Fruit fly (Drosophila melanogaster) whole organism, embryonic: Measurements from ENCODE around the gene CG15027.

Experiments used
- Aef1 ChIP-seq: fragments of 200-800 bp; sonication (Bioruptor generic); IDR thresholded peaks from 3 replicates; pipeline ENCODE4 v1.3.6; 2022; ENCODE audit warnings: missing biosample characterization, missing genetic modification characterization
- Antp ChIP-seq: fragments of 200-800 bp; sonication (Bioruptor generic); optimal IDR thresholded peaks from 3 replicates; lab custom pipeline; 2016; ENCODE audit warnings: missing biosample characterization, missing genetic modification characterization
- Awh ChIP-seq: fragments of 200-800 bp; sonication (Bioruptor generic); IDR thresholded peaks from 2 replicates; pipeline ENCODE4, ENCODE4 v1.3.6; 2022; ENCODE audit warnings: missing biosample characterization, missing genetic modification characterization
- CG11093 ChIP-seq: fragments of 200-800 bp; sonication (Bioruptor generic); IDR thresholded peaks from 3 replicates; pipeline ENCODE4 v1.3.6; 2022; ENCODE audit warnings: missing biosample characterization, missing genetic modification characterization
- CG11247 ChIP-seq: fragments of 200-800 bp; sonication (Bioruptor generic); IDR thresholded peaks from 2 replicates; pipeline ENCODE4 v1.3.6; 2022; ENCODE audit warnings: missing biosample characterization, missing genetic modification characterization
- CG11456 ChIP-seq: fragments of 200-800 bp; sonication (Bioruptor generic); IDR thresholded peaks from 3 replicates; pipeline ENCODE4 v1.3.6; 2022; ENCODE audit warnings: missing biosample characterization, missing genetic modification characterization
- CG15073 ChIP-seq: fragments of 200-800 bp; sonication (Bioruptor generic); optimal IDR thresholded peaks from 2 replicates; lab custom pipeline; 2016; ENCODE audit warnings: missing biosample characterization, missing genetic modification characterization
- CG17328 ChIP-seq: fragments of 200-800 bp; sonication (Bioruptor generic); IDR thresholded peaks from 2 replicates; pipeline ENCODE4 v1.3.6; 2022; ENCODE audit warnings: missing biosample characterization, missing genetic modification characterization
- CG17612 ChIP-seq: fragments of 200-800 bp; sonication (Bioruptor generic); IDR thresholded peaks from 2 replicates; pipeline ENCODE4 v1.3.6; 2022; ENCODE audit warnings: missing biosample characterization, missing genetic modification characterization
- CG18764 ChIP-seq: fragments of 200-800 bp; sonication (Bioruptor generic); optimal IDR thresholded peaks from 3 replicates; lab custom pipeline; 2016; ENCODE audit warnings: missing biosample characterization, missing genetic modification characterization
- CG2202 ChIP-seq: fragments of 200-800 bp; sonication (Bioruptor generic); optimal IDR thresholded peaks from 2 replicates; lab custom pipeline; 2018; ENCODE audit warnings: missing biosample characterization, mild to moderate bottlenecking, missing genetic modification characterization
- CG31365 ChIP-seq: fragments of 200-800 bp; sonication (Bioruptor generic); optimal IDR thresholded peaks from 2 replicates; lab custom pipeline; 2018; ENCODE audit warnings: missing biosample characterization, mild to moderate bottlenecking, missing genetic modification characterization
- CG31388 ChIP-seq: fragments of 200-800 bp; sonication (Bioruptor generic); optimal IDR thresholded peaks from 2 replicates; lab custom pipeline; 2016; ENCODE audit warnings: missing biosample characterization, missing genetic modification characterization
- CG3407 ChIP-seq: fragments of 200-800 bp; sonication (Bioruptor generic); optimal IDR thresholded peaks from 2 replicates; lab custom pipeline; 2018; ENCODE audit warnings: missing biosample characterization, mild to moderate bottlenecking, missing genetic modification characterization
- CG3847 ChIP-seq: fragments of 200-800 bp; sonication (Bioruptor generic); IDR thresholded peaks from 2 replicates; pipeline ENCODE4 v1.3.6; 2022; ENCODE audit warnings: missing biosample characterization, missing genetic modification characterization
- CG4730 ChIP-seq: fragments of 200-800 bp; sonication (Bioruptor generic); IDR thresholded peaks from 2 replicates; pipeline ENCODE4 v1.3.6; 2022; ENCODE audit warnings: missing biosample characterization, missing genetic modification characterization
- CG4854 ChIP-seq: fragments of 200-800 bp; sonication (Bioruptor generic); optimal IDR thresholded peaks from 2 replicates; lab custom pipeline; 2016; ENCODE audit warnings: missing biosample characterization, missing genetic modification characterization, inconsistent platforms
- CG6654 ChIP-seq: fragments of 200-800 bp; sonication (Bioruptor generic); optimal IDR thresholded peaks from 2 replicates; lab custom pipeline; 2017; ENCODE audit warnings: missing biosample characterization, mild to moderate bottlenecking, missing genetic modification characterization
- CG6689 ChIP-seq: fragments of 200-800 bp; sonication (Bioruptor generic); IDR thresholded peaks from 2 replicates; pipeline ENCODE4 v1.3.6; 2022; ENCODE audit warnings: missing biosample characterization, missing genetic modification characterization
- CG7987 ChIP-seq: fragments of 200-800 bp; sonication (Bioruptor generic); optimal IDR thresholded peaks from 2 replicates; lab custom pipeline; 2018; ENCODE audit warnings: missing biosample characterization, mild to moderate bottlenecking, missing genetic modification characterization, moderate library complexity
- CG8924 ChIP-seq: fragments of 200-800 bp; optimal IDR thresholded peaks from 3 replicates; lab custom pipeline; 2019; ENCODE audit warnings: missing biosample characterization, mild to moderate bottlenecking, missing genetic modification characterization, moderate library complexity
- CHES-1-like ChIP-seq: fragments of 200-800 bp; sonication (Bioruptor generic); optimal IDR thresholded peaks from 2 replicates; lab custom pipeline; 2016; ENCODE audit warnings: missing biosample characterization, missing genetic modification characterization
- CoRest ChIP-seq: fragments of 200-800 bp; sonication (Bioruptor generic); optimal IDR thresholded peaks from 3 replicates; lab custom pipeline; 2018; ENCODE audit warnings: missing biosample characterization, mild to moderate bottlenecking, missing genetic modification characterization, moderate library complexity
- Dbx ChIP-seq: fragments of 200-800 bp; sonication (Bioruptor generic); IDR thresholded peaks from 3 replicates; pipeline ENCODE4 v1.3.6; 2022; ENCODE audit warnings: missing biosample characterization, missing genetic modification characterization
- Dip2 ChIP-seq: fragments of 200-800 bp; sonication (Bioruptor generic); IDR thresholded peaks from 2 replicates; pipeline ENCODE4 v1.3.6; 2022; ENCODE audit warnings: missing biosample characterization, missing genetic modification characterization
- Kr ChIP-seq: fragments of 200-800 bp; sonication (Bioruptor generic); optimal IDR thresholded peaks from 2 replicates; lab custom pipeline; 2017; ENCODE audit warnings: missing biosample characterization, mild to moderate bottlenecking, missing genetic modification characterization
- Mrtf ChIP-seq: fragments of 200-800 bp; sonication (Bioruptor generic); IDR thresholded peaks from 3 replicates; pipeline ENCODE4 v1.3.6; 2022; ENCODE audit warnings: missing biosample characterization, missing genetic modification characterization
- Myb ChIP-seq: fragments of 200-800 bp; sonication (Bioruptor generic); optimal IDR thresholded peaks from 2 replicates; lab custom pipeline; 2016; ENCODE audit warnings: missing biosample characterization, missing genetic modification characterization
- Ravus ChIP-seq: fragments of 200-800 bp; sonication (Bioruptor generic); IDR thresholded peaks from 2 replicates; pipeline ENCODE4 v1.3.6; 2022; ENCODE audit warnings: missing biosample characterization, missing genetic modification characterization
- Six4 ChIP-seq: fragments of 200-800 bp; sonication (Bioruptor generic); optimal IDR thresholded peaks from 2 replicates; lab custom pipeline; 2016; ENCODE audit warnings: missing biosample characterization, missing genetic modification characterization
- Sry-β ChIP-seq: fragments of 200-800 bp; sonication (Bioruptor generic); optimal IDR thresholded peaks from 2 replicates; lab custom pipeline; 2018; ENCODE audit warnings: missing biosample characterization, mild to moderate bottlenecking, missing genetic modification characterization, moderate library complexity
- amos ChIP-seq: fragments of 200-800 bp; sonication (Bioruptor generic); IDR thresholded peaks from 2 replicates; pipeline ENCODE4 v1.3.6; 2022; ENCODE audit warnings: missing biosample characterization, missing genetic modification characterization; ENCODE audit not compliant: partially characterized antibody
- ash1 ChIP-seq: fragments of 200-800 bp; sonication (Bioruptor generic); optimal IDR thresholded peaks from 2 replicates; lab custom pipeline; 2018; ENCODE audit warnings: missing biosample characterization, mild to moderate bottlenecking, missing genetic modification characterization
- ato ChIP-seq: fragments of 200-800 bp; sonication (Bioruptor generic); IDR thresholded peaks from 2 replicates; pipeline ENCODE4 v1.3.6; 2022; ENCODE audit warnings: missing biosample characterization, missing genetic modification characterization; ENCODE audit not compliant: partially characterized antibody
- bcd ChIP-seq: fragments of 200-800 bp; sonication (Bioruptor generic); optimal IDR thresholded peaks from 2 replicates; lab custom pipeline; 2017; ENCODE audit warnings: missing biosample characterization, mild to moderate bottlenecking, missing genetic modification characterization
- chn ChIP-seq: fragments of 200-800 bp; sonication (Bioruptor generic); optimal IDR thresholded peaks from 2 replicates; lab custom pipeline; 2016; ENCODE audit warnings: missing biosample characterization, missing genetic modification characterization
- ci ChIP-seq: fragments of 200-800 bp; sonication (Bioruptor generic); IDR thresholded peaks from 3 replicates; pipeline ENCODE4 v1.3.6; 2022; ENCODE audit warnings: missing biosample characterization, missing genetic modification characterization
- croc ChIP-seq: fragments of 200-800 bp; sonication (Bioruptor generic); conservative IDR thresholded peaks from 3 replicates; pipeline ENCODE4 v1.3.6; 2022; ENCODE audit warnings: missing biosample characterization, missing genetic modification characterization
- dimm ChIP-seq: fragments of 200-800 bp; sonication (Bioruptor generic); IDR thresholded peaks from 2 replicates; pipeline ENCODE4 v1.3.6; 2022; ENCODE audit warnings: missing biosample characterization, missing genetic modification characterization
- esg ChIP-seq: fragments of 200-800 bp; sonication (Bioruptor generic); conservative IDR thresholded peaks from 2 replicates; pipeline ENCODE4 v1.3.6; 2022; ENCODE audit warnings: missing biosample characterization, missing genetic modification characterization
- gfzf ChIP-seq: fragments of 200-800 bp; sonication (Bioruptor generic); optimal IDR thresholded peaks from 2 replicates; lab custom pipeline; 2016; ENCODE audit warnings: missing biosample characterization, mild to moderate bottlenecking, missing genetic modification characterization, moderate library complexity
- hb ChIP-seq: fragments of 200-800 bp; sonication (Bioruptor generic); IDR thresholded peaks from 3 replicates; pipeline ENCODE4 v1.3.6; 2022; ENCODE audit warnings: missing biosample characterization, missing genetic modification characterization; ENCODE audit not compliant: partially characterized antibody
- inv ChIP-seq: fragments of 200-800 bp; sonication (Bioruptor generic); IDR thresholded peaks from 2 replicates; pipeline ENCODE4 v1.3.6; 2022; ENCODE audit warnings: missing biosample characterization, missing genetic modification characterization; ENCODE audit not compliant: partially characterized antibody
- jumu ChIP-seq: fragments of 200-800 bp; sonication (Bioruptor generic); optimal IDR thresholded peaks from 3 replicates; lab custom pipeline; 2016; ENCODE audit warnings: missing biosample characterization, missing genetic modification characterization
- nom ChIP-seq: fragments of 200-800 bp; sonication (Bioruptor generic); optimal IDR thresholded peaks from 2 replicates; lab custom pipeline; 2017; ENCODE audit warnings: missing biosample characterization, missing genetic modification characterization, mild to moderate bottlenecking, moderate library complexity, missing genetic modification reagents
- pb ChIP-seq: fragments of 200-800 bp; sonication (Bioruptor generic); optimal IDR thresholded peaks from 3 replicates; lab custom pipeline; 2016; ENCODE audit warnings: missing biosample characterization, missing genetic modification characterization
- pfk ChIP-seq: fragments of 200-800 bp; sonication (Bioruptor generic); optimal IDR thresholded peaks from 2 replicates; lab custom pipeline; 2018; ENCODE audit warnings: missing biosample characterization, mild to moderate bottlenecking, missing genetic modification characterization, moderate library complexity
- ranshi ChIP-seq: fragments of 200-800 bp; sonication (Bioruptor generic); IDR thresholded peaks from 2 replicates; pipeline ENCODE4 v1.3.6; 2022; ENCODE audit warnings: missing biosample characterization, missing genetic modification characterization
- ro ChIP-seq: fragments of 200-800 bp; sonication (Bioruptor generic); IDR thresholded peaks from 2 replicates; pipeline ENCODE4 v1.3.6; 2022; ENCODE audit warnings: missing biosample characterization, missing genetic modification characterization
- sc ChIP-seq, 3 experiments: fragments of >200 bp in 2 of 3; fragments of 200-800 bp in 1 of 3; sonication (Bioruptor generic) in 1 of 3; optimal IDR thresholded peaks; 2 replicates in 2 of 3; 3 replicates in 1 of 3; lab custom pipeline; 2017; ENCODE audit warnings: mild to moderate bottlenecking in 1 of 3, missing biosample characterization in 1 of 3, missing genetic modification characterization in 1 of 3, missing genetic modification reagents in 1 of 3
- z ChIP-seq: fragments of 200-800 bp; sonication (Bioruptor generic); IDR thresholded peaks from 3 replicates; pipeline ENCODE4 v1.3.6; 2022; ENCODE audit warnings: missing biosample characterization, missing genetic modification characterization

CG15027 gene

DNA sequence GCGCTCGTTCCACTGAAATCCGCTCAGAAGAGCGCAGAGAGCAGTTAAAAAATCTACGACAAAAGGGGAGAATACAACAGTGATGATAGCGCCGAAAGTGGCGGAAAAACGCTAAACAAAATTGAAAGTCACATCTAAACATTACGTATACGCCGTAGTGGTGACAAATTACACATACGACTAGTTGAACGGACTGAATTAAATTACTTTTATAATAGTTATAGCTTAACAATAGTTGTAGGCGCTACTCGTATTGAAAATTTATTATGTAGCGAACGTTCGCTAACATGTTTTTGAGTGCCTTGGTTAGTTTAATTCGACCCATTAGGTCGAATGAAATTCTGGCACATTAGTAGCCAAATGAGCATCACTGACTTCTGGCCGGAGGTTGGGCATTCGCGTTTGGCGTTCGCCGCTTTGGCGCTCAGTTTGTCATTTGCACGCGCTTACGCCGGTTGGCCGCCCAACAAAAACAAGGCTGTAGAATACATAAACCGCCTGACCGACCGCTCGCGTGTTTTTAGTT is 41.9 kb downstream of the CG15027 start, which contains the start of gene CG5541 (continued):
- TF ChIP-seq CHES-1-like (GFP tag; lab: Kevin White, UChicago) (no peak), amos (GFP tag; lab: Robert Waterston, UW) (peak; percentile 25; the same call in 1 of the 2 replicates), gfzf (no peak), CG11456 (no peak), croc (no peak), Ravus (GFP tag; lab: Robert Waterston, UW) (no peak), CG4854 (GFP tag; lab: Kevin White, UChicago) (no peak), CG11093 (GFP tag; lab: Robert Waterston, UW) (no peak), CG4730 (GFP tag; lab: Robert Waterston, UW) (no peak), ash1 (GFP tag; lab: Kevin White, UChicago) (no peak), CG8924 (tag; lab: Kevin White, UChicago) (no peak), hb (no peak), CG3407 (no peak), bcd (no peak), Awh (GFP tag; lab: Robert Waterston, UW) (no peak), ro (GFP tag; lab: Robert Waterston, UW) (no peak), CG17612 (no peak), pb (GFP tag; lab: Kevin White, UChicago) (no peak), ci (no peak), Sry-β (GFP tag; lab: Kevin White, UChicago) (peak; percentile 91), chn (GFP tag; lab: Kevin White, UChicago) (no peak), Kr (GFP tag; lab: Kevin White, UChicago) (no peak), CoRest (peak; percentile 45), CG11247 (GFP tag; lab: Robert Waterston, UW) (no peak), CG17328 (GFP tag; lab: Robert Waterston, UW) (no peak), Dip2 (GFP tag; lab: Robert Waterston, UW) (no peak), ranshi (GFP tag; lab: Robert Waterston, UW) (no peak), nom (GFP tag; lab: Kevin White, UChicago) (no peak), inv (no peak), CG2202 (tag; lab: Kevin White, UChicago) (no peak), CG6689 (no peak), Mrtf (GFP tag; lab: Robert Waterston, UW) (no peak), CG18764 (GFP tag; lab: Kevin White, UChicago) (no peak), jumu (no peak), CG31365 (tag; lab: Kevin White, UChicago) (no peak), Aef1 (GFP tag; lab: Robert Waterston, UW) (no peak), CG3847 (GFP tag; lab: Robert Waterston, UW) (no peak; the same call in 1 of the 2 replicates), CG15073 (GFP tag; lab: Kevin White, UChicago) (no peak), sc (optimal IDR thresholded peaks at IDR 0.05; lab: Kevin White, UChicago) (no peak), sc (GFP tag; optimal IDR thresholded peaks at IDR 0.05; lab: Kevin White, UChicago) (no peak), z (no peak), pfk (GFP tag; lab: Kevin White, UChicago) (no peak), esg (GFP tag; lab: Robert Waterston, UW) (no peak), Dbx (0 out of 3 replicates have a peak, but pooled peaks have one; percentile 24), Myb (no peak), dimm (no peak), Antp (no peak), CG7987 (GFP tag; lab: Kevin White, UChicago) (no peak), CG31388 (GFP tag; lab: Kevin White, UChicago) (no peak), ato (no peak), CG6654 (GFP tag; lab: Kevin White, UChicago) (no peak), Six4 (GFP tag; lab: Kevin White, UChicago) (no peak)
